Fruit fly (Drosophila melanogaster): Measurements from ENCODE around the gene Agpat4.

dm6 chr3L:16381184-16381797, at the start of gene Agpat4:
- TF ChIP-seq esn (GFP tag; optimal IDR thresholded peaks at IDR 0.05) (no peak), CG6792 (GFP tag; optimal IDR thresholded peaks at IDR 0.05) (no peak), eg (GFP tag; IDR thresholded peaks at IDR 0.05) (no peak), Ets96B (tag; optimal IDR thresholded peaks at IDR 0.05) (no peak), CG31627 (GFP tag; optimal IDR thresholded peaks at IDR 0.05) (no peak), dsx (GFP tag; optimal IDR thresholded peaks at IDR 0.05; ENCODE audit: poor library complexity, severe bottlenecking) (no peak), CG15336 (GFP tag; IDR thresholded peaks at IDR 0.05) (no peak), Hr39 (GFP tag; optimal IDR thresholded peaks at IDR 0.05) (no peak), net (GFP tag; optimal IDR thresholded peaks at IDR 0.05) (no peak), CG32006 (GFP tag; optimal IDR thresholded peaks at IDR 0.05) (no peak), Blimp-1 (GFP tag; optimal IDR thresholded peaks at IDR 0.05) (no peak), spab (GFP tag; optimal IDR thresholded peaks at IDR 0.05) (no peak), CG11294 (GFP tag; IDR thresholded peaks at IDR 0.05) (no peak), CG16779 (tag; optimal IDR thresholded peaks at IDR 0.05) (no peak)

Data from whole organism, prepupa.